Worm (Caenorhabditis elegans) whole organism, midembryonic: ENCODE data around the gene melo-1.

ENCODE experiments used
- T22C8.4 ChIP-seq: fragments of 200-800 bp; sonication (Bioruptor generic); IDR thresholded peaks from 2 replicates; pipeline ENCODE4 v1.3.6; 2022; ENCODE audit warnings: missing genetic modification characterization, missing compliant biosample characterization
- flt-1 ChIP-seq: fragments of 200-800 bp; sonication (Bioruptor generic); IDR thresholded peaks from 2 replicates; pipeline ENCODE4 v1.3.6; 2022; ENCODE audit warnings: missing genetic modification characterization, missing compliant biosample characterization
- klf-2 ChIP-seq: fragments of 200-800 bp; sonication (Bioruptor generic); conservative IDR thresholded peaks from 2 replicates; pipeline ENCODE4 v1.3.6; 2022; ENCODE audit warnings: missing genetic modification reagents, missing genetic modification characterization, missing compliant biosample characterization
- med-1 ChIP-seq: sonication (generic microtip); optimal IDR thresholded peaks from 2 replicates; lab custom pipeline; 2017; ENCODE audit warnings: missing genetic modification characterization, mild to moderate bottlenecking, missing compliant biosample characterization, antibody characterized with exemption, missing genetic modification reagents; ENCODE audit not compliant: insufficient read depth

- TF ChIP-seq flt-1: no peak
- TF ChIP-seq med-1: no peak
- TF ChIP-seq klf-2 (GFP tag; lab: Robert Waterston, UW): no peak
- no peak for TF ChIP-seq T22C8.4 (GFP tag; lab: Robert Waterston, UW)
Observed at ce11 chrIV:14797849-14798248, 11.0 kb downstream of the melo-1 start, which contains the start of gene arl-8.
